Worm (Caenorhabditis elegans): Measurements from ENCODE around the gene ssp-32.
A peak's percentile ranks its signal among the peaks of the same experiment; 100 is the strongest.

DNA sequence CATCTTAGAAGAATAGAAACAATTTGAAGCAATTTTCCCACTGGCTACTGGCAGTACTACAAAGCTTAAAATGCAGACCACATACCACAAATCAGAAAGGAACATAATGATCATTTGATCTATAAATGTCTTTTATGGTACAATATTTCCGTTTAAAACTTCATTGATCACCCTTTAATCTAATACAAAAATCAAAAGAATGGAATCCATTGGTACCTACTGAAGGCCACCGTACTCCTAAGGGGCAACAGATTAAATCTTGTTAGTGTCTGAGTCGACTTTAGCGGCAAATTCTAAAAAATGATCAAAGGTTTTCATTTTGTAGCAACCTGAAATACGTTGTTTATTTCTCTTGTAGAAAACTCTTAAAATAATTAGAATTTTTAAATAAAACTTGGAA is 23.0 kb upstream of the ssp-32 start:
- TF ChIP-seq nhr-25 (tag; optimal IDR thresholded peaks at IDR 0.05) = peak; percentile 53
- TF ChIP-seq sem-4 (tag; optimal IDR thresholded peaks at IDR 0.05) = no peak
- TF ChIP-seq unc-39 (tag; optimal IDR thresholded peaks at IDR 0.05) = no peak
- no peak for TF ChIP-seq ztf-11 (tag; optimal IDR thresholded peaks at IDR 0.05)
- TF ChIP-seq nhr-237 (tag; optimal IDR thresholded peaks at IDR 0.05) = no peak
